Fruit fly (Drosophila melanogaster): ENCODE results near the gene PolZ2.

Gene PolZ2

DNA sequence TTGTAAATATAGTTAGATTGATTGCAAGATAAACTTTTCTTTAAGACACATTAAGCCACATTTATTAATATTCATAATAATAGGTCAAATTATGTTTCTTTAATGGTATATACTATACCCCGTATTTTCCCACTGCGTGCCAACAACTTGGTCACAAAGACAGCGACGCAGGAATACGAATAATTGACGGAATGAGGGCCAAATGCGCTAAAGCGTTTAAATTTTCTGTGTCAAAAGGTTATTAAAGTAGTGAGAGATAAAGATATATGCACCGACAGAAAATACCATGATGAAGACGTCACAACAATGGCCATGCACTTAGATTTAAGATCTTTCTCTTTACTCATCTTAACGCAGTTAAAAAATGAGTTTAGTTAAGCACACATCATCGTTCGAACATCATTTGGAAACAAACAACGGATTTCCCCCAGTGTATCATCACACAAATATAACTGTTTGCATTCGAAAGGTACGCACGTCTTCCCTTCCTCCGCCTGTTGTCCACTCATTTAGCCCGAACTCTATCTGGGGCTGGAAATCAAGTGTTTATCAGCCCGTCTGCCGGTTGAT is 31.8 kb downstream of the PolZ2 start (continued):
- TF ChIP-seq CG2889 (GFP tag; IDR thresholded peaks at IDR 0.05) (no peak), CG30403 (GFP tag; optimal IDR thresholded peaks at IDR 0.05) (peak; percentile 75), CG14441 (GFP tag; IDR thresholded peaks at IDR 0.05) (peak; percentile 50), C15 (GFP tag; IDR thresholded peaks at IDR 0.05) (peak; percentile 17; the same call in 1 of the 3 replicates), CG34422 (GFP tag; IDR thresholded peaks at IDR 0.05) (peak; percentile 63; the same call in 2 of the 3 replicates), NK7.1 (GFP tag; optimal IDR thresholded peaks at IDR 0.05) (no peak), Hr78 (GFP tag; optimal IDR thresholded peaks at IDR 0.05) (peak in 1 of 2 experiments; percentile 92), sug (tag; optimal IDR thresholded peaks at IDR 0.05) (peak; percentile 13), cato (GFP tag; optimal IDR thresholded peaks at IDR 0.05; ENCODE audit: borderline replicate concordance) (peak; percentile 42), pnt (GFP tag; optimal IDR thresholded peaks at IDR 0.05) (peak; percentile 38), Atf3 (GFP tag; optimal IDR thresholded peaks at IDR 0.05) (peak; percentile 21), CG15011 (GFP tag; optimal IDR thresholded peaks at IDR 0.05) (no peak), HLH3B (GFP tag; IDR thresholded peaks at IDR 0.05) (peak; percentile 77), CHES-1-like (GFP tag; optimal IDR thresholded peaks at IDR 0.05) (peak; percentile 46), pb (GFP tag; optimal IDR thresholded peaks at IDR 0.05) (peak; percentile 50), CG8388 (GFP tag; optimal IDR thresholded peaks at IDR 0.05) (peak; percentile 62), ash1 (GFP tag; optimal IDR thresholded peaks at IDR 0.05) (no peak), BtbVII (GFP tag; optimal IDR thresholded peaks at IDR 0.05) (peak; percentile 24), dpn (GFP tag; optimal IDR thresholded peaks at IDR 0.05) (peak; percentile 72 to 73), D19B (GFP tag; optimal IDR thresholded peaks at IDR 0.05) (peak; percentile 38), CG11398 (GFP tag; optimal IDR thresholded peaks at IDR 0.05) (peak; percentile 60), CG13424 (tag; optimal IDR thresholded peaks at IDR 0.05) (peak; percentile 60), hkb (optimal IDR thresholded peaks at IDR 0.05) (no peak), hkb (GFP tag; IDR thresholded peaks at IDR 0.05) (peak; percentile 71), sens-2 (GFP tag; IDR thresholded peaks at IDR 0.05) (peak; percentile 65), CG10654 (GFP tag; optimal IDR thresholded peaks at IDR 0.05) (peak; percentile 40), CG14860 (GFP tag; IDR thresholded peaks at IDR 0.05; ENCODE audit: partially characterized antibody) (no peak), gro (GFP tag; optimal IDR thresholded peaks at IDR 0.05) (peak; percentile 57), croc (GFP tag; conservative IDR thresholded peaks at IDR 0.05) (0 out of 3 replicates have a peak, but pooled peaks have one; percentile 38), CG12071 (GFP tag; optimal IDR thresholded peaks at IDR 0.05) (no peak), nerfin-1 (tag; optimal IDR thresholded peaks at IDR 0.05) (peak; percentile 51), nau (GFP tag; optimal IDR thresholded peaks at IDR 0.05) (no peak), tup (GFP tag; optimal IDR thresholded peaks at IDR 0.05) (no peak), unpg (GFP tag; optimal IDR thresholded peaks at IDR 0.05) (peak; percentile 35), CG6254 (GFP tag; optimal IDR thresholded peaks at IDR 0.05) (peak; percentile 55), lilli (GFP tag; optimal IDR thresholded peaks at IDR 0.05) (peak; percentile 63), Meics (GFP tag; optimal IDR thresholded peaks at IDR 0.05) (peak; percentile 64), CG6654 (GFP tag; optimal IDR thresholded peaks at IDR 0.05) (peak; percentile 38), CG16863 (GFP tag; optimal IDR thresholded peaks at IDR 0.05) (peak; percentile 61), CG30020 (tag; optimal IDR thresholded peaks at IDR 0.05) (peak; percentile 17), Sox100B (GFP tag; optimal IDR thresholded peaks at IDR 0.05) (peak; percentile 72), CTCF (GFP tag; optimal IDR thresholded peaks at IDR 0.05) (peak; percentile 4), Hand (GFP tag; optimal IDR thresholded peaks at IDR 0.05) (peak; percentile 44), CG8765 (GFP tag; IDR thresholded peaks at IDR 0.05) (no peak), fd96Cb (tag; optimal IDR thresholded peaks at IDR 0.05) (peak; percentile 70), Pdp1 (GFP tag; optimal IDR thresholded peaks at IDR 0.05) (peak; percentile 43 to 70), stc (GFP tag; IDR thresholded peaks at IDR 0.05) (peak; percentile 48; the same call in 1 of the 2 replicates), repo (GFP tag; optimal IDR thresholded peaks at IDR 0.05) (peak; percentile 46), CG9727 (GFP tag; optimal IDR thresholded peaks at IDR 0.05) (peak; percentile 75), TFAM (GFP tag; optimal IDR thresholded peaks at IDR 0.05) (no peak)

Data from whole organism, embryonic.